Worm (Caenorhabditis elegans) whole organism, late embryonic: ENCODE measurements around the gene pfut-1.

Experiments
- C08G9.2 ChIP-seq: sonication (generic microtip); optimal IDR thresholded peaks from 2 replicates; lab custom pipeline; 2016; ENCODE audit warnings: mild to moderate bottlenecking, missing genetic modification characterization, moderate library complexity, missing compliant biosample characterization
- F13H6.1 ChIP-seq: sonication (generic microtip); optimal IDR thresholded peaks from 2 replicates; lab custom pipeline; 2016; ENCODE audit warnings: missing genetic modification characterization, missing compliant biosample characterization
- K02D7.2 ChIP-seq: sonication (generic microtip); optimal IDR thresholded peaks from 2 replicates; lab custom pipeline; 2017; ENCODE audit warnings: mild to moderate bottlenecking, missing genetic modification characterization, missing compliant biosample characterization
- ama-1 ChIP-seq: fragments of 150-350 bp; optimal IDR thresholded peaks from 2 replicates; lab custom pipeline; 2014
- ceh-18 ChIP-seq: sonication (generic microtip); optimal IDR thresholded peaks from 2 replicates; lab custom pipeline; 2016; ENCODE audit warnings: missing genetic modification characterization, missing compliant biosample characterization
- ceh-19 ChIP-seq: fragments of 200-800 bp; sonication (Bioruptor generic); optimal IDR thresholded peaks from 2 replicates; lab custom pipeline; 2018; ENCODE audit warnings: mild to moderate bottlenecking, missing genetic modification characterization, missing compliant biosample characterization
- ceh-22 ChIP-seq: sonication (generic microtip); optimal IDR thresholded peaks from 2 replicates; lab custom pipeline; 2017; ENCODE audit warnings: missing biosample characterization, missing genetic modification characterization
- ceh-24 ChIP-seq: sonication (generic microtip); optimal IDR thresholded peaks from 2 replicates; lab custom pipeline; 2016; ENCODE audit warnings: mild to moderate bottlenecking, missing genetic modification characterization, missing compliant biosample characterization
- ceh-31 ChIP-seq: sonication (generic microtip); optimal IDR thresholded peaks from 2 replicates; lab custom pipeline; 2016; ENCODE audit warnings: missing genetic modification characterization, missing compliant biosample characterization
- ceh-45 ChIP-seq: fragments of 200-800 bp; sonication (Bioruptor generic); IDR thresholded peaks from 2 replicates; pipeline ENCODE4 v1.3.6; 2022; ENCODE audit warnings: missing genetic modification reagents, missing genetic modification characterization, missing compliant biosample characterization
- ceh-6 ChIP-seq: fragments of 200-800 bp; sonication (Bioruptor generic); optimal IDR thresholded peaks from 2 replicates; lab custom pipeline; 2018; ENCODE audit warnings: mild to moderate bottlenecking, missing genetic modification characterization, missing compliant biosample characterization
- ceh-9 ChIP-seq: sonication (generic microtip); optimal IDR thresholded peaks from 2 replicates; lab custom pipeline; 2016; ENCODE audit warnings: mild to moderate bottlenecking, missing genetic modification characterization, inconsistent platforms, missing compliant biosample characterization
- dmd-4 ChIP-seq: sonication (generic microtip); optimal IDR thresholded peaks from 2 replicates; lab custom pipeline; 2016; ENCODE audit warnings: borderline replicate concordance, missing genetic modification characterization, missing compliant biosample characterization
- elt-2 ChIP-seq: sonication (generic microtip); optimal IDR thresholded peaks from 2 replicates; lab custom pipeline; 2016; ENCODE audit warnings: missing genetic modification reagents, missing genetic modification characterization, missing compliant biosample characterization
- elt-4 ChIP-seq: sonication (generic microtip); optimal IDR thresholded peaks from 2 replicates; lab custom pipeline; 2016; ENCODE audit warnings: missing genetic modification characterization, missing compliant biosample characterization
- ets-4 ChIP-seq: sonication (generic microtip); optimal IDR thresholded peaks from 2 replicates; lab custom pipeline; 2016; ENCODE audit warnings: missing genetic modification characterization, missing compliant biosample characterization
- eyg-1 ChIP-seq: sonication (generic microtip); optimal IDR thresholded peaks from 2 replicates; lab custom pipeline; 2016; ENCODE audit warnings: missing genotype, missing genetic modification characterization, missing compliant biosample characterization
- fax-1 ChIP-seq: sonication (generic microtip); optimal IDR thresholded peaks from 2 replicates; lab custom pipeline; 2016; ENCODE audit warnings: missing genotype, missing genetic modification characterization, missing compliant biosample characterization
- fkh-10 ChIP-seq: fragments of 150-350 bp; optimal IDR thresholded peaks from 2 replicates; lab custom pipeline; 2014; ENCODE audit warnings: missing biosample characterization, missing genetic modification reagents, missing genetic modification characterization
- fkh-6 ChIP-seq: sonication (generic microtip); optimal IDR thresholded peaks from 2 replicates; lab custom pipeline; 2016; ENCODE audit warnings: missing genetic modification characterization, missing compliant biosample characterization
- hlh-13 ChIP-seq: fragments of 200-800 bp; sonication (Bioruptor generic); optimal IDR thresholded peaks from 2 replicates; lab custom pipeline; 2018; ENCODE audit warnings: mild to moderate bottlenecking, missing genetic modification characterization, missing compliant biosample characterization
- hlh-15 ChIP-seq: sonication (generic microtip); optimal IDR thresholded peaks from 2 replicates; lab custom pipeline; 2016; ENCODE audit warnings: missing genetic modification characterization, missing compliant biosample characterization
- hlh-30 ChIP-seq: sonication (generic microtip); optimal IDR thresholded peaks from 2 replicates; lab custom pipeline; 2017; ENCODE audit warnings: antibody characterized with exemption, missing genetic modification characterization, missing compliant biosample characterization; ENCODE audit not compliant: insufficient read depth
- hlh-8 ChIP-seq: sonication (generic microtip); optimal IDR thresholded peaks from 2 replicates; lab custom pipeline; 2016; ENCODE audit warnings: missing genotype, missing genetic modification characterization, missing compliant biosample characterization
- lin-11 ChIP-seq: fragments of 200-800 bp; sonication (Bioruptor generic); optimal IDR thresholded peaks from 2 replicates; lab custom pipeline; 2018; ENCODE audit warnings: mild to moderate bottlenecking, missing genetic modification characterization, missing compliant biosample characterization
- mec-3 ChIP-seq: sonication (generic microtip); optimal IDR thresholded peaks from 2 replicates; lab custom pipeline; 2016; ENCODE audit warnings: borderline replicate concordance, missing genetic modification characterization, missing compliant biosample characterization
- nhr-11 ChIP-seq: fragments of 150-350 bp; optimal IDR thresholded peaks from 2 replicates; lab custom pipeline; 2014; ENCODE audit warnings: missing biosample characterization, missing genetic modification characterization
- nhr-232 ChIP-seq: sonication (generic microtip); optimal IDR thresholded peaks from 2 replicates; lab custom pipeline; 2016; ENCODE audit warnings: missing genetic modification characterization, missing compliant biosample characterization
- npax-4 ChIP-seq: sonication (generic microtip); optimal IDR thresholded peaks from 2 replicates; lab custom pipeline; 2016; ENCODE audit warnings: missing genetic modification characterization, missing compliant biosample characterization
- odd-2 ChIP-seq: sonication (generic microtip); optimal IDR thresholded peaks from 2 replicates; lab custom pipeline; 2017; ENCODE audit warnings: antibody characterized with exemption, mild to moderate bottlenecking, missing genetic modification characterization, missing compliant biosample characterization
- pax-1 ChIP-seq: fragments of 150-350 bp; optimal IDR thresholded peaks from 2 replicates; lab custom pipeline; 2014; ENCODE audit warnings: missing biosample characterization, missing genetic modification characterization
- pha-2 ChIP-seq: sonication (generic microtip); optimal IDR thresholded peaks from 2 replicates; lab custom pipeline; 2017; ENCODE audit warnings: mild to moderate bottlenecking, missing genetic modification characterization, missing compliant biosample characterization
- pha-4 ChIP-seq: fragments of 150-350 bp; optimal IDR thresholded peaks from 2 replicates; lab custom pipeline; 2018; ENCODE audit warnings: missing biosample characterization, missing genetic modification reagents, missing genetic modification characterization
- pros-1 ChIP-seq: fragments of 150-350 bp; optimal IDR thresholded peaks from 2 replicates; lab custom pipeline; 2014; ENCODE audit warnings: missing biosample characterization, missing genetic modification reagents, missing genetic modification characterization
- ref-2 ChIP-seq: sonication (generic microtip); optimal IDR thresholded peaks from 2 replicates; lab custom pipeline; 2016; ENCODE audit warnings: missing genetic modification characterization, missing compliant biosample characterization
- rnt-1 ChIP-seq: sonication (generic microtip); optimal IDR thresholded peaks from 2 replicates; lab custom pipeline; 2016; ENCODE audit warnings: missing genetic modification characterization, missing compliant biosample characterization
- sdc-2 ChIP-seq: sonication (generic microtip); optimal IDR thresholded peaks from 2 replicates; lab custom pipeline; 2016; ENCODE audit warnings: missing genotype, missing genetic modification characterization, missing compliant biosample characterization
- sox-2 ChIP-seq: fragments of 200-800 bp; sonication (Bioruptor generic); IDR thresholded peaks from 2 replicates; pipeline ENCODE4 v1.3.6; 2022; ENCODE audit warnings: missing genetic modification reagents, missing genetic modification characterization, missing compliant biosample characterization
- sox-4 ChIP-seq: sonication (generic microtip); optimal IDR thresholded peaks from 2 replicates; lab custom pipeline; 2017; ENCODE audit warnings: mild to moderate bottlenecking, missing genetic modification characterization, inconsistent platforms, missing compliant biosample characterization
- syd-9 ChIP-seq: sonication (generic microtip); optimal IDR thresholded peaks from 2 replicates; lab custom pipeline; 2016; ENCODE audit warnings: mild to moderate bottlenecking, missing genetic modification characterization, moderate library complexity, missing compliant biosample characterization
- tbx-2 ChIP-seq: sonication (generic microtip); optimal IDR thresholded peaks from 2 replicates; lab custom pipeline; 2016; ENCODE audit warnings: missing genetic modification characterization, missing compliant biosample characterization
- tbx-7 ChIP-seq: sonication (generic microtip); optimal IDR thresholded peaks from 2 replicates; lab custom pipeline; 2016; ENCODE audit warnings: missing genotype, missing genetic modification characterization, missing compliant biosample characterization
- unc-3 ChIP-seq, 2 experiments: fragments of 200-800 bp in 1 of 2; sonication (Bioruptor generic) in 1 of 2; sonication (generic microtip) in 1 of 2; conservative IDR thresholded peaks in 1 of 2; optimal IDR thresholded peaks in 1 of 2; 2 replicates each; pipeline versions ENCODE4 v1.3.6 to Lab custom; 2016 to 2022; ENCODE audit warnings: missing compliant biosample characterization in 2 of 2, missing genetic modification characterization in 2 of 2, missing genetic modification reagents in 1 of 2
- unc-55 ChIP-seq: sonication (generic microtip); optimal IDR thresholded peaks from 2 replicates; lab custom pipeline; 2017; ENCODE audit warnings: missing biosample characterization, missing genetic modification reagents, missing genetic modification characterization
- unc-86 ChIP-seq: sonication (generic microtip); optimal IDR thresholded peaks from 2 replicates; lab custom pipeline; 2016; ENCODE audit warnings: missing genetic modification characterization, missing compliant biosample characterization
- zip-5 ChIP-seq: sonication (generic microtip); optimal IDR thresholded peaks from 2 replicates; lab custom pipeline; 2016; ENCODE audit warnings: missing genetic modification characterization, missing compliant biosample characterization

The pfut-1 gene

ce11 chrX:3127626-3128142 is 37.9 kb upstream of the pfut-1 start (continued):
- peak; percentile 59 for TF ChIP-seq eyg-1 (tag; lab: Kevin White, UChicago)
- peak; percentile 93 for TF ChIP-seq pros-1 (tag; lab: Kevin White, UChicago)
- no peak for TF ChIP-seq odd-2 (tag; lab: Kevin White, UChicago)
- TF ChIP-seq sox-2 (GFP tag; lab: Robert Waterston, UW): peak; percentile 16; the same call in 1 of the 2 replicates
- TF ChIP-seq fax-1 (tag; lab: Kevin White, UChicago): peak; percentile 43
- no peak for TF ChIP-seq zip-5 (tag; lab: Kevin White, UChicago)
- peak; percentile 88 for TF ChIP-seq rnt-1 (tag; lab: Kevin White, UChicago)
- peak; percentile 88 for TF ChIP-seq sdc-2 (tag; lab: Kevin White, UChicago)
- TF ChIP-seq nhr-11: no peak
- peak; percentile 16 for TF ChIP-seq nhr-232 (tag; lab: Kevin White, UChicago)
- TF ChIP-seq unc-3 (GFP tag; conservative IDR thresholded peaks at IDR 0.05; lab: Robert Waterston, UW): no peak; the same call in 1 of the 2 replicates
- peak; percentile 43 for TF ChIP-seq unc-3 (tag; optimal IDR thresholded peaks at IDR 0.05; lab: Kevin White, UChicago)
- TF ChIP-seq ref-2 (tag; lab: Kevin White, UChicago): peak; percentile 92
- TF ChIP-seq elt-4 (tag; lab: Kevin White, UChicago): no peak
- no peak for TF ChIP-seq ceh-24 (tag; lab: Kevin White, UChicago)
- TF ChIP-seq tbx-7 (tag; lab: Kevin White, UChicago): peak; percentile 46
- TF ChIP-seq ama-1 (lab: Kevin White, UChicago): peak; percentile 33
- peak; percentile 76 for TF ChIP-seq F13H6.1 (tag; lab: Kevin White, UChicago)
- peak; percentile 56 for TF ChIP-seq fkh-6 (tag; lab: Kevin White, UChicago)
- peak; percentile 84 for TF ChIP-seq ceh-19 (GFP tag; lab: Kevin White, UChicago)
- peak; percentile 52 for TF ChIP-seq unc-86 (tag; lab: Kevin White, UChicago)
- TF ChIP-seq pha-2: peak; percentile 19
- no peak for TF ChIP-seq ceh-45 (GFP tag; lab: Robert Waterston, UW)
- TF ChIP-seq elt-2 (tag; lab: Kevin White, UChicago): peak; percentile 55
- no peak for TF ChIP-seq pax-1
- peak; percentile 95 for TF ChIP-seq unc-55 (GFP tag; lab: Kevin White, UChicago)
- peak; percentile 99 for TF ChIP-seq ceh-31 (tag; lab: Kevin White, UChicago)
- TF ChIP-seq K02D7.2 (tag; lab: Kevin White, UChicago): no peak
- no peak for TF ChIP-seq hlh-15 (tag; lab: Kevin White, UChicago)
- TF ChIP-seq syd-9 (tag; lab: Kevin White, UChicago): peak; percentile 88
- peak; percentile 47 for TF ChIP-seq C08G9.2 (tag; lab: Kevin White, UChicago)
- TF ChIP-seq dmd-4 (tag; lab: Kevin White, UChicago): peak; percentile 77
- TF ChIP-seq ets-4 (tag; lab: Kevin White, UChicago): peak; percentile 57
- peak; percentile 52 for TF ChIP-seq ceh-6 (GFP tag; lab: Kevin White, UChicago)
- TF ChIP-seq sox-4 (tag; lab: Kevin White, UChicago): peak; percentile 74
- TF ChIP-seq hlh-8: peak; percentile 56
- no peak for TF ChIP-seq ceh-9 (tag; lab: Kevin White, UChicago)
- no peak for TF ChIP-seq mec-3 (tag; lab: Kevin White, UChicago)
- TF ChIP-seq tbx-2 (tag; lab: Kevin White, UChicago): peak; percentile 96
- TF ChIP-seq lin-11: no peak
- TF ChIP-seq fkh-10 (GFP tag; lab: Kevin White, UChicago): peak; percentile 54

DNA sequence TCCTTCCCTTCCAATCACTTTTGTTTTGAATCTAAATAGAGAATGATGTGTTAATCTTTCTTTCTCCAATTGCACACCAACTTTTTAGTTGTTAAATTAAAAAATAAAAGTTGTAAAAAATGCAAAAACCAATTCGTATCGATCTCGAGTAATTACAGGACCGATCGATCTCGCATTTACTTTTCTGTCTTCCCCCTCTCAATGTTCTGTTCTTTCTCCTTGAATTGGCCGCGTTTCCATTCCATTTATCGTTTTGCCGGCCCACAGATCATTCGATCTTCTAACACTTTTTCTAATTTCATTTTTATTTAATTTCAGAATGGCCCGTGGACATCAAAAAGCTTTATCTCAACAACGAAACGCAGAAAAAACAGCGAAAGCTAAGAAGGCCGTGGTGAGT is 30.4 kb upstream of the pfut-1 start, which contains the start of gene K10B3.1:
Gene K10B3.1, plus strand, starts transcription at position 301 of the 400 bp plus-strand sequence.
- TF ChIP-seq fax-1 (tag; lab: Kevin White, UChicago) (no peak), hlh-13 (no peak), ets-4 (tag; lab: Kevin White, UChicago) (no peak), ceh-18 (no peak), ceh-22 (no peak), odd-2 (tag; lab: Kevin White, UChicago) (no peak), elt-2 (tag; lab: Kevin White, UChicago) (no peak), ref-2 (tag; lab: Kevin White, UChicago) (no peak), npax-4 (tag; lab: Kevin White, UChicago) (no peak), C08G9.2 (tag; lab: Kevin White, UChicago) (no peak), unc-55 (GFP tag; lab: Kevin White, UChicago) (no peak), pha-2 (no peak), elt-4 (tag; lab: Kevin White, UChicago) (no peak), pha-4 (tag; lab: Kevin White, UChicago) (no peak), hlh-30 (tag; lab: Kevin White, UChicago) (no peak)
